Worm (Caenorhabditis elegans): ENCODE measurements around the gene srbc-82.

srbc-82 gene

DNA sequence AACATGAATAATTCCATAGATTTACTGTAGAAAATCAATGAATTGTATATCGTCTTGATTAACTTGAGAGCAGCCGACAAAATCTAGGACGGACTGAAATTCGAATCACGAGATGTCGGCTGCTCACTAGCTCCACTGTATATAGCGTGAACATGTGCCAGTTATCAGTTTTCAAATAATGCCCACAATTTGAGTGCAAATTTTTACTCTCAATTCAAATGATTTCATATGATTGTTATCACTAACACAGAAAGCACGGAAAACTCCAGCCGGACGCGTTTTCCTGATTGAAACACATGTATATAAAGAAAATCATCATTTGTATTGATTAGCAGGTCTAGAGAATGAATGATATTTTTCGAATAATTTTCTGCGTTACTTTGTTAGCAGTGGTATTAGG, 8.0 kb upstream of the srbc-82 start, which contains the start of gene oac-5:
oac-5 (plus strand) TSS at position 301 of the 400 bp plus-strand sequence.
- TF ChIP-seq mep-1 (tag; optimal IDR thresholded peaks at IDR 0.05) (no peak), nhr-12 (tag; optimal IDR thresholded peaks at IDR 0.05) (no peak), lsy-2 (tag; optimal IDR thresholded peaks at IDR 0.05) (no peak), ceh-83 (GFP tag; optimal IDR thresholded peaks at IDR 0.05) (no peak), snpc-4 (tag; optimal IDR thresholded peaks at IDR 0.05) (no peak), M03D4.4 (tag; optimal IDR thresholded peaks at IDR 0.05) (no peak), hlh-1 (tag; optimal IDR thresholded peaks at IDR 0.05) (no peak), mls-2 (tag; optimal IDR thresholded peaks at IDR 0.05) (no peak), nhr-2 (tag; optimal IDR thresholded peaks at IDR 0.05) (no peak), lin-32 (GFP tag; optimal IDR thresholded peaks at IDR 0.05) (no peak), flh-1 (GFP tag; optimal IDR thresholded peaks at IDR 0.05) (no peak), drap-1 (GFP tag; optimal IDR thresholded peaks at IDR 0.05) (no peak), tbx-8 (GFP tag; optimal IDR thresholded peaks at IDR 0.05) (no peak)

DNA sequence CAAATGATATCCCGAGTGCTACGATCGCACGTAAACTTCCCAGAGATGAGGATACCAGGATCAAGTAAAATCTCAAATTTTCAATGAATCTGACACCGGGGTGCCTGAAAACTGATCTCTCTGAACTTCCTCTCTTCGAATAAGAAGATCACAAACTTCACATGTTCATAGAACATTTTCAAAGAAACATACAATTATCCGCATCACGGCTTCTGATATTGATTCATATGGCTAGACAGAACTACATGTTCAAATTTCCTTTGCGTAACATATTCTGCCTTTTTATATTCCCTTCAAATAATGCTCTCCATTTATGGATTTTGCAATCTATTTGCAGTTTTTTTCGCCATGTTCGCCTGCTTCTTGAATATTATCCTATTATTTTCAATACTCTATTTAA, 3.3 kb upstream of the srbc-82 start, which contains the start of gene srbc-83:
srbc-83 (plus strand) TSS at position 301 of the 400 bp plus-strand sequence.
- no peak for TF ChIP-seq nhr-12 (tag; optimal IDR thresholded peaks at IDR 0.05)
- TF ChIP-seq unc-120 (tag; optimal IDR thresholded peaks at IDR 0.05; ENCODE audit: poor library complexity, severe bottlenecking), result no peak
- TF ChIP-seq mab-5 (tag; optimal IDR thresholded peaks at IDR 0.05), result no peak
- TF ChIP-seq lin-13 (tag; optimal IDR thresholded peaks at IDR 0.05), result no peak
- no peak for TF ChIP-seq elt-1 (tag; optimal IDR thresholded peaks at IDR 0.05; ENCODE audit: borderline replicate concordance, insufficient read depth)
- TF ChIP-seq flh-1 (GFP tag; optimal IDR thresholded peaks at IDR 0.05), result no peak
- no peak for TF ChIP-seq sptf-1 (tag; optimal IDR thresholded peaks at IDR 0.05)
- no peak for TF ChIP-seq nhr-237 (tag; optimal IDR thresholded peaks at IDR 0.05)
- TF ChIP-seq hlh-1 (tag; optimal IDR thresholded peaks at IDR 0.05), result no peak

ce11 chrV:16298669-16299068, 1.7 kb upstream of the srbc-82 start, which contains the start of gene srbc-84:
Gene srbc-84, plus strand, starts transcription at chrV:16298969.
- no peak for TF ChIP-seq hlh-1 (tag; optimal IDR thresholded peaks at IDR 0.05)
- no peak for TF ChIP-seq ceh-43 (GFP tag; optimal IDR thresholded peaks at IDR 0.05)
- TF ChIP-seq ztf-11 (tag; optimal IDR thresholded peaks at IDR 0.05), result no peak
- TF ChIP-seq elt-1 (tag; optimal IDR thresholded peaks at IDR 0.05; ENCODE audit: borderline replicate concordance, insufficient read depth), result no peak
- TF ChIP-seq mab-5 (tag; optimal IDR thresholded peaks at IDR 0.05), result no peak
- no peak for TF ChIP-seq ces-1 (GFP tag; optimal IDR thresholded peaks at IDR 0.05)
- TF ChIP-seq nhr-76 (tag; optimal IDR thresholded peaks at IDR 0.05), result no peak
- no peak for TF ChIP-seq mls-2 (tag; optimal IDR thresholded peaks at IDR 0.05)
- no peak for TF ChIP-seq bed-3 (GFP tag; optimal IDR thresholded peaks at IDR 0.05)
- no peak for TF ChIP-seq nhr-237 (tag; optimal IDR thresholded peaks at IDR 0.05)
- TF ChIP-seq unc-120 (tag; optimal IDR thresholded peaks at IDR 0.05; ENCODE audit: poor library complexity, severe bottlenecking), result no peak
- no peak for TF ChIP-seq tbx-8 (GFP tag; optimal IDR thresholded peaks at IDR 0.05)
- no peak for TF ChIP-seq nhr-12 (tag; optimal IDR thresholded peaks at IDR 0.05)
- no peak for TF ChIP-seq nhr-28 (tag; optimal IDR thresholded peaks at IDR 0.05)
- no peak for TF ChIP-seq ceh-39 (tag; optimal IDR thresholded peaks at IDR 0.05)
- TF ChIP-seq cnd-1 (tag; optimal IDR thresholded peaks at IDR 0.05), result no peak
- TF ChIP-seq mep-1 (tag; optimal IDR thresholded peaks at IDR 0.05), result no peak

ce11 chrV:16299834-16300233, 542 bp upstream of the srbc-82 start:
- no peak for TF ChIP-seq mep-1 (tag; optimal IDR thresholded peaks at IDR 0.05)
- no peak for TF ChIP-seq pha-4 (tag; optimal IDR thresholded peaks at IDR 0.05)
- TF ChIP-seq drap-1 (GFP tag; optimal IDR thresholded peaks at IDR 0.05), result no peak
- no peak for TF ChIP-seq sptf-1 (tag; optimal IDR thresholded peaks at IDR 0.05)
- TF ChIP-seq lin-13 (tag; optimal IDR thresholded peaks at IDR 0.05), result no peak
- TF ChIP-seq bed-3 (GFP tag; optimal IDR thresholded peaks at IDR 0.05), result no peak
- no peak for TF ChIP-seq hlh-1 (tag; optimal IDR thresholded peaks at IDR 0.05)
- no peak for TF ChIP-seq lin-32 (GFP tag; optimal IDR thresholded peaks at IDR 0.05)

- no peak for TF ChIP-seq blmp-1 (tag; optimal IDR thresholded peaks at IDR 0.05)
- TF ChIP-seq ztf-11 (tag; optimal IDR thresholded peaks at IDR 0.05), result no peak
- TF ChIP-seq nhr-76 (tag; optimal IDR thresholded peaks at IDR 0.05), result no peak
- no peak for TF ChIP-seq nhr-237 (tag; optimal IDR thresholded peaks at IDR 0.05)
- TF ChIP-seq mls-2 (tag; optimal IDR thresholded peaks at IDR 0.05), result no peak
- no peak for TF ChIP-seq zip-8 (tag; optimal IDR thresholded peaks at IDR 0.05)
- no peak for TF ChIP-seq tbx-8 (GFP tag; optimal IDR thresholded peaks at IDR 0.05)
- no peak for TF ChIP-seq lsy-2 (tag; optimal IDR thresholded peaks at IDR 0.05)
- no peak for TF ChIP-seq ceh-39 (tag; optimal IDR thresholded peaks at IDR 0.05)
- no peak for TF ChIP-seq ceh-83 (GFP tag; optimal IDR thresholded peaks at IDR 0.05)
- no peak for TF ChIP-seq M03D4.4 (tag; optimal IDR thresholded peaks at IDR 0.05)
- no peak for TF ChIP-seq nhr-12 (tag; optimal IDR thresholded peaks at IDR 0.05)
- TF ChIP-seq lin-32 (GFP tag; optimal IDR thresholded peaks at IDR 0.05), result no peak
- no peak for TF ChIP-seq snpc-4 (tag; optimal IDR thresholded peaks at IDR 0.05)
- no peak for TF ChIP-seq ham-2 (GFP tag; optimal IDR thresholded peaks at IDR 0.05)
- no peak for TF ChIP-seq cnd-1 (tag; optimal IDR thresholded peaks at IDR 0.05)
- no peak for TF ChIP-seq unc-120 (tag; optimal IDR thresholded peaks at IDR 0.05; ENCODE audit: poor library complexity, severe bottlenecking)
- TF ChIP-seq pha-4 (tag; optimal IDR thresholded peaks at IDR 0.05), result no peak
- TF ChIP-seq ceh-43 (GFP tag; optimal IDR thresholded peaks at IDR 0.05), result no peak
Measured at ce11 chrV:16302439-16302838, 2.1 kb downstream of the srbc-82 start, which contains the start of the genes C31A11.13 and oac-6. Gene C31A11.13, minus strand, starts transcription at chrV:16302551. Gene oac-6, plus strand, starts transcription at chrV:16302717.

Measured in whole organism, mixed stage, embryonic.